Fruit fly (Drosophila melanogaster) whole organism, embryonic: Measurements from ENCODE around the gene Cdc6.

ENCODE experiments used
- Abd-B ChIP-seq: fragments of 200-800 bp; sonication (Bioruptor generic); optimal IDR thresholded peaks from 2 replicates; lab custom pipeline; 2018; ENCODE audit warnings: missing biosample characterization, mild to moderate bottlenecking, missing genetic modification characterization, moderate library complexity
- Blimp-1 ChIP-seq: fragments of 200-800 bp; sonication (Bioruptor generic); optimal IDR thresholded peaks from 3 replicates; lab custom pipeline; 2018; ENCODE audit warnings: missing biosample characterization, missing genetic modification characterization, mild to moderate bottlenecking, moderate library complexity, missing genetic modification reagents
- CG10209 ChIP-seq: fragments of 200-800 bp; sonication (Bioruptor generic); optimal IDR thresholded peaks from 3 replicates; lab custom pipeline; 2017; ENCODE audit warnings: missing biosample characterization, mild to moderate bottlenecking, missing genetic modification characterization, missing genetic modification reagents
- CG10267 ChIP-seq: fragments of 200-800 bp; sonication (Bioruptor generic); optimal IDR thresholded peaks from 2 replicates; lab custom pipeline; 2018; ENCODE audit warnings: missing biosample characterization, mild to moderate bottlenecking, missing genetic modification characterization, moderate library complexity
- CG12219 ChIP-seq: fragments of 200-800 bp; sonication (Bioruptor generic); optimal IDR thresholded peaks from 3 replicates; lab custom pipeline; 2018; ENCODE audit warnings: missing biosample characterization, mild to moderate bottlenecking, missing genetic modification characterization
- CG12659 ChIP-seq: fragments of 200-800 bp; sonication (Bioruptor generic); optimal IDR thresholded peaks from 3 replicates; lab custom pipeline; 2017; ENCODE audit warnings: mild to moderate bottlenecking, missing biosample characterization, missing genetic modification reagents, missing genetic modification characterization
- CG13123 ChIP-seq: fragments of 200-800 bp; sonication (Bioruptor generic); optimal IDR thresholded peaks from 2 replicates; lab custom pipeline; 2016; ENCODE audit warnings: missing biosample characterization, missing genetic modification characterization
- CG15073 ChIP-seq: fragments of 200-800 bp; sonication (Bioruptor generic); optimal IDR thresholded peaks from 2 replicates; lab custom pipeline; 2016; ENCODE audit warnings: missing biosample characterization, missing genetic modification characterization
- CG16813 ChIP-seq: fragments of 200-800 bp; sonication (Bioruptor generic); IDR thresholded peaks from 3 replicates; pipeline ENCODE4 v1.3.6; 2022; ENCODE audit warnings: missing biosample characterization, missing genetic modification characterization; ENCODE audit not compliant: partially characterized antibody
- CG17186 ChIP-seq: fragments of 200-800 bp; sonication (Bioruptor generic); optimal IDR thresholded peaks from 3 replicates; lab custom pipeline; 2017; ENCODE audit warnings: missing biosample characterization, missing genetic modification reagents, missing genetic modification characterization
- CG17361 ChIP-seq: fragments of 200-800 bp; sonication (Bioruptor generic); IDR thresholded peaks from 3 replicates; pipeline ENCODE4 v1.3.6; 2022; ENCODE audit warnings: missing biosample characterization, missing genetic modification characterization
- CG17568 ChIP-seq: fragments of 200-800 bp; sonication (Bioruptor generic); optimal IDR thresholded peaks from 2 replicates; lab custom pipeline; 2018; ENCODE audit warnings: missing biosample characterization, mild to moderate bottlenecking, missing genetic modification characterization, moderate library complexity
- CG18476 ChIP-seq: fragments of 200-800 bp; sonication (Bioruptor generic); optimal IDR thresholded peaks from 2 replicates; lab custom pipeline; 2016; ENCODE audit warnings: missing biosample characterization, mild to moderate bottlenecking, missing genetic modification characterization
- CG31365 ChIP-seq: fragments of 200-800 bp; sonication (Bioruptor generic); optimal IDR thresholded peaks from 2 replicates; lab custom pipeline; 2018; ENCODE audit warnings: missing biosample characterization, mild to moderate bottlenecking, missing genetic modification characterization
- CG3407 ChIP-seq: fragments of 200-800 bp; sonication (Bioruptor generic); optimal IDR thresholded peaks from 2 replicates; lab custom pipeline; 2018; ENCODE audit warnings: missing biosample characterization, mild to moderate bottlenecking, missing genetic modification characterization
- CG3726 ChIP-seq: fragments of 200-800 bp; sonication (Bioruptor generic); IDR thresholded peaks from 3 replicates; pipeline ENCODE4, ENCODE4 v1.3.6; 2022; ENCODE audit warnings: missing biosample characterization, missing genetic modification characterization
- CG3838 ChIP-seq: fragments of 200-800 bp; sonication (Bioruptor generic); optimal IDR thresholded peaks from 3 replicates; lab custom pipeline; 2016; ENCODE audit warnings: missing biosample characterization, missing genetic modification characterization
- CG7745 ChIP-seq: fragments of 200-800 bp; sonication (Bioruptor generic); optimal IDR thresholded peaks from 2 replicates; lab custom pipeline; 2018; ENCODE audit warnings: missing biosample characterization, mild to moderate bottlenecking, missing genetic modification characterization, moderate library complexity
- CG8281 ChIP-seq: fragments of 200-800 bp; sonication (Bioruptor generic); optimal IDR thresholded peaks from 2 replicates; lab custom pipeline; 2018; ENCODE audit warnings: missing biosample characterization, mild to moderate bottlenecking, missing genetic modification characterization, moderate library complexity
- CG8388 ChIP-seq: fragments of 200-800 bp; sonication (Bioruptor generic); optimal IDR thresholded peaks from 2 replicates; lab custom pipeline; 2019; ENCODE audit warnings: missing biosample characterization, mild to moderate bottlenecking, missing genetic modification characterization, moderate library complexity
- CG8944 ChIP-seq: fragments of 200-800 bp; sonication (Bioruptor generic); optimal IDR thresholded peaks from 3 replicates; lab custom pipeline; 2016; ENCODE audit warnings: missing biosample characterization, missing genetic modification characterization
- CHES-1-like ChIP-seq: fragments of 200-800 bp; sonication (Bioruptor generic); optimal IDR thresholded peaks from 2 replicates; lab custom pipeline; 2016; ENCODE audit warnings: missing biosample characterization, missing genetic modification characterization
- CoRest ChIP-seq: fragments of 200-800 bp; sonication (Bioruptor generic); optimal IDR thresholded peaks from 3 replicates; lab custom pipeline; 2018; ENCODE audit warnings: missing biosample characterization, mild to moderate bottlenecking, missing genetic modification characterization, moderate library complexity
- D19B ChIP-seq: fragments of 200-800 bp; sonication (Bioruptor generic); optimal IDR thresholded peaks from 2 replicates; lab custom pipeline; 2017; ENCODE audit warnings: missing biosample characterization, mild to moderate bottlenecking, missing genetic modification characterization
- Dref ChIP-seq: fragments of 200-800 bp; sonication (Bioruptor generic); IDR thresholded peaks from 2 replicates; pipeline ENCODE4 v1.3.6; 2022; ENCODE audit warnings: missing biosample characterization, missing genetic modification characterization
- H2.0 ChIP-seq: fragments of 200-800 bp; sonication (Bioruptor generic); IDR thresholded peaks from 2 replicates; pipeline ENCODE4 v1.3.6; 2022; ENCODE audit warnings: missing biosample characterization, missing genetic modification characterization
- Max ChIP-seq: fragments of 200-800 bp; sonication (Bioruptor generic); optimal IDR thresholded peaks from 2 replicates; lab custom pipeline; 2016; ENCODE audit warnings: missing biosample characterization, mild to moderate bottlenecking, missing genetic modification characterization
- NC2α ChIP-seq: fragments of 200-800 bp; sonication (Bioruptor generic); optimal IDR thresholded peaks from 2 replicates; lab custom pipeline; 2016; ENCODE audit warnings: missing biosample characterization, missing genetic modification characterization
- Neu2 ChIP-seq: fragments of 200-800 bp; sonication (Bioruptor generic); optimal IDR thresholded peaks from 3 replicates; lab custom pipeline; 2016; ENCODE audit warnings: missing biosample characterization, missing genetic modification characterization, borderline replicate concordance
- Rx ChIP-seq: fragments of 200-800 bp; sonication (Bioruptor generic); IDR thresholded peaks from 2 replicates; pipeline ENCODE4 v1.3.6; 2022; ENCODE audit warnings: missing biosample characterization, missing genetic modification characterization
- Stat92E ChIP-seq, 3 experiments: fragments of >200 bp in 2 of 3; fragments of 200-800 bp in 1 of 3; sonication (Bioruptor generic) in 1 of 3; optimal IDR thresholded peaks; 2 replicates each; lab custom pipeline; 2017 to 2019; ENCODE audit warnings: missing biosample characterization in 3 of 3, missing genetic modification characterization in 3 of 3, mild to moderate bottlenecking in 1 of 3, moderate library complexity in 1 of 3
- YL-1 ChIP-seq: fragments of 200-800 bp; sonication (Bioruptor generic); optimal IDR thresholded peaks from 3 replicates; lab custom pipeline; 2017; ENCODE audit warnings: missing biosample characterization, mild to moderate bottlenecking, missing genetic modification characterization
- aop ChIP-seq: fragments of 200-800 bp; sonication (Bioruptor generic); IDR thresholded peaks from 2 replicates; pipeline ENCODE4 v1.3.6; 2022; ENCODE audit warnings: missing biosample characterization, missing genetic modification characterization
- ash1 ChIP-seq: fragments of 200-800 bp; sonication (Bioruptor generic); optimal IDR thresholded peaks from 2 replicates; lab custom pipeline; 2018; ENCODE audit warnings: missing biosample characterization, mild to moderate bottlenecking, missing genetic modification characterization
- crp ChIP-seq, 2 experiments: fragments of 200-800 bp; sonication (Bioruptor generic); optimal IDR thresholded peaks; 2 replicates in 1 of 2; 3 replicates in 1 of 2; lab custom pipeline; 2017; ENCODE audit warnings: missing biosample characterization in 2 of 2, missing genetic modification characterization in 2 of 2, mild to moderate bottlenecking in 1 of 2, moderate library complexity in 1 of 2
- dan ChIP-seq: fragments of 200-800 bp; sonication (Bioruptor generic); IDR thresholded peaks from 2 replicates; pipeline ENCODE4 v1.3.6; 2022; ENCODE audit warnings: missing biosample characterization, missing genetic modification characterization
- en ChIP-seq: fragments of 200-800 bp; sonication (Bioruptor generic); optimal IDR thresholded peaks from 2 replicates; lab custom pipeline; 2016; ENCODE audit warnings: missing biosample characterization, missing genetic modification characterization
- ewg ChIP-seq: fragments of 200-800 bp; sonication (Bioruptor generic); optimal IDR thresholded peaks from 3 replicates; lab custom pipeline; 2017; ENCODE audit warnings: mild to moderate bottlenecking, missing biosample characterization, missing genetic modification reagents, missing genetic modification characterization
- fd64A ChIP-seq: fragments of 200-800 bp; sonication (Bioruptor generic); optimal IDR thresholded peaks from 3 replicates; lab custom pipeline; 2018; ENCODE audit warnings: missing biosample characterization, mild to moderate bottlenecking, missing genetic modification characterization
- fu2 ChIP-seq: fragments of 200-800 bp; sonication (Bioruptor generic); optimal IDR thresholded peaks from 2 replicates; lab custom pipeline; 2016; ENCODE audit warnings: missing biosample characterization, missing genetic modification characterization
- grn ChIP-seq: fragments of 200-800 bp; sonication (Bioruptor generic); optimal IDR thresholded peaks from 3 replicates; lab custom pipeline; 2017; ENCODE audit warnings: missing biosample characterization, missing genetic modification characterization
- ind ChIP-seq: fragments of 200-800 bp; sonication (Bioruptor generic); optimal IDR thresholded peaks from 3 replicates; lab custom pipeline; 2016; ENCODE audit warnings: missing biosample characterization, missing genetic modification characterization
- kni ChIP-seq: fragments of 200-800 bp; sonication (Bioruptor generic); optimal IDR thresholded peaks from 3 replicates; lab custom pipeline; 2017; ENCODE audit warnings: mild to moderate bottlenecking, missing biosample characterization, missing genetic modification reagents, missing genetic modification characterization
- otp ChIP-seq: fragments of 200-800 bp; sonication (Bioruptor generic); IDR thresholded peaks from 3 replicates; pipeline ENCODE4, ENCODE4 v1.3.6; 2022; ENCODE audit warnings: missing biosample characterization, missing genetic modification characterization
- pb ChIP-seq: fragments of 200-800 bp; sonication (Bioruptor generic); optimal IDR thresholded peaks from 3 replicates; lab custom pipeline; 2016; ENCODE audit warnings: missing biosample characterization, missing genetic modification characterization
- sob ChIP-seq: fragments of 200-800 bp; sonication (Bioruptor generic); IDR thresholded peaks from 2 replicates; pipeline ENCODE4 v1.3.6; 2022; ENCODE audit warnings: missing biosample characterization, missing genetic modification characterization
- ssp ChIP-seq: fragments of 200-800 bp; sonication (Bioruptor generic); IDR thresholded peaks from 2 replicates; pipeline ENCODE4 v1.3.6; 2022; ENCODE audit warnings: missing biosample characterization, missing genetic modification characterization
- stc ChIP-seq: fragments of 200-800 bp; sonication (Bioruptor generic); IDR thresholded peaks from 2 replicates; pipeline ENCODE4 v1.3.6; 2022; ENCODE audit warnings: missing biosample characterization, missing genetic modification characterization
- tio ChIP-seq: fragments of 200-800 bp; sonication (Bioruptor generic); optimal IDR thresholded peaks from 2 replicates; lab custom pipeline; 2017; ENCODE audit warnings: missing biosample characterization, missing genetic modification characterization, inconsistent platforms

The Cdc6 gene

dm6 chr3L:8675545-8676084 is 41.7 kb upstream of the Cdc6 start, which contains the start of gene hry (continued):
- TF ChIP-seq CoRest, result peak; percentile 34
- TF ChIP-seq CG8944 (GFP tag; lab: Kevin White, UChicago), result no peak
- no peak for TF ChIP-seq CG13123 (GFP tag; lab: Kevin White, UChicago)
- TF ChIP-seq pb (GFP tag; lab: Kevin White, UChicago), result no peak
- no peak for TF ChIP-seq H2.0 (GFP tag; lab: Robert Waterston, UW)
- peak; percentile 1 for TF ChIP-seq CG31365 (tag; lab: Kevin White, UChicago)
- TF ChIP-seq CG16813 (GFP tag; lab: Robert Waterston, UW), result 0 out of 3 replicates have a peak, but pooled peaks have one; percentile 20
- no peak for TF ChIP-seq ash1 (GFP tag; lab: Kevin White, UChicago)
- TF ChIP-seq sob (GFP tag; lab: Robert Waterston, UW), result peak; percentile 48; the same call in 1 of the 2 replicates
- no peak for TF ChIP-seq en
- no peak for TF ChIP-seq Max (GFP tag; lab: Kevin White, UChicago)
- no peak for TF ChIP-seq CG8388 (GFP tag; lab: Kevin White, UChicago)
- TF ChIP-seq fu2 (GFP tag; lab: Kevin White, UChicago), result no peak
- peak; percentile 10 for TF ChIP-seq CG12219 (GFP tag; lab: Kevin White, UChicago)
- no peak for TF ChIP-seq ssp
- TF ChIP-seq CG3838 (GFP tag; lab: Kevin White, UChicago), result no peak
- peak; percentile 40 for TF ChIP-seq CG10267 (tag; lab: Kevin White, UChicago)
- no peak for TF ChIP-seq dan (GFP tag; lab: Robert Waterston, UW)
- peak in 1 of 3 experiments; percentile 73 for TF ChIP-seq Stat92E (GFP tag; optimal IDR thresholded peaks at IDR 0.05; lab: Kevin White, UChicago)
- peak; percentile 33 for TF ChIP-seq CG8281
- TF ChIP-seq CG10209 (GFP tag; lab: Kevin White, UChicago), result peak; percentile 40
- no peak for TF ChIP-seq otp (GFP tag; lab: Robert Waterston, UW)
- peak; percentile 15 for TF ChIP-seq CG18476 (GFP tag; lab: Kevin White, UChicago)
- TF ChIP-seq YL-1, result peak; percentile 46
- TF ChIP-seq ewg (GFP tag; lab: Kevin White, UChicago), result no peak
- peak; percentile 17; the same call in 1 of the 3 replicates for TF ChIP-seq CG17361 (GFP tag; lab: Robert Waterston, UW)
- TF ChIP-seq Neu2 (GFP tag; lab: Kevin White, UChicago), result no peak
- TF ChIP-seq CG7745 (tag; lab: Kevin White, UChicago), result peak; percentile 4
- peak; percentile 16; the same call in 1 of the 2 replicates for TF ChIP-seq Dref
- peak; percentile 92 for TF ChIP-seq Blimp-1
- TF ChIP-seq Rx (GFP tag; lab: Robert Waterston, UW), result no peak
- peak; percentile 11 for TF ChIP-seq NC2α (GFP tag; lab: Kevin White, UChicago)
- no peak for TF ChIP-seq D19B (GFP tag; lab: Kevin White, UChicago)
- TF ChIP-seq CG15073 (GFP tag; lab: Kevin White, UChicago), result no peak
- TF ChIP-seq CG3407 (GFP tag; lab: Kevin White, UChicago), result peak; percentile 29
- TF ChIP-seq ind (GFP tag; lab: Kevin White, UChicago), result no peak
- no peak for TF ChIP-seq Abd-B
- TF ChIP-seq stc (GFP tag; lab: Robert Waterston, UW), result no peak; the same call in 1 of the 2 replicates
- TF ChIP-seq fd64A (GFP tag; lab: Kevin White, UChicago), result no peak
- peak; percentile 1 for TF ChIP-seq CG12659 (GFP tag; lab: Kevin White, UChicago)
- TF ChIP-seq grn, result peak; percentile 52
- no peak for TF ChIP-seq CHES-1-like (GFP tag; lab: Kevin White, UChicago)
- TF ChIP-seq aop (GFP tag; lab: Robert Waterston, UW), result no peak; the same call in 1 of the 2 replicates
- TF ChIP-seq crp (GFP tag; optimal IDR thresholded peaks at IDR 0.05; lab: Kevin White, UChicago), result no peak
- TF ChIP-seq CG17186 (GFP tag; lab: Kevin White, UChicago), result no peak
- TF ChIP-seq CG17568 (GFP tag; lab: Kevin White, UChicago), result peak; percentile 48
- peak; percentile 93 for TF ChIP-seq kni (GFP tag; lab: Kevin White, UChicago)
- 0 out of 3 replicates have a peak, but pooled peaks have one; percentile 21 for TF ChIP-seq CG3726
- no peak for TF ChIP-seq tio (GFP tag; lab: Kevin White, UChicago)
